Worm (Caenorhabditis elegans): ENCODE results near the gene C05D11.1.

ce11 chrIII:6488916-6489315 lies 52.5 kb downstream of the C05D11.1 start:
- no peak for TF ChIP-seq ceh-30 (tag; optimal IDR thresholded peaks at IDR 0.05)
- no peak for TF ChIP-seq hlh-15 (tag; optimal IDR thresholded peaks at IDR 0.05)
- TF ChIP-seq ceh-18 (tag; optimal IDR thresholded peaks at IDR 0.05), result no peak
